Fruit fly (Drosophila melanogaster) whole organism, prepupa: Measurements from ENCODE around the gene piwi.
A peak's percentile ranks its signal among the peaks of the same experiment; 100 is the strongest.

Experiments used
- CG10631 ChIP-seq: fragments of 200-800 bp; sonication (Bioruptor generic); optimal IDR thresholded peaks from 2 replicates; lab custom pipeline; 2016; ENCODE audit warnings: missing biosample characterization, missing genetic modification characterization
- CG11294 ChIP-seq: fragments of 200-800 bp; sonication (Bioruptor generic); IDR thresholded peaks from 2 replicates; pipeline ENCODE4 v1.3.6; 2022; ENCODE audit warnings: missing biosample characterization, missing genetic modification characterization
- CG11762 ChIP-seq: fragments of 200-800 bp; sonication (Bioruptor generic); optimal IDR thresholded peaks from 3 replicates; lab custom pipeline; 2016; ENCODE audit warnings: missing biosample characterization, missing genetic modification characterization; ENCODE audit not compliant: insufficient read depth
- CG11902 ChIP-seq: fragments of 200-800 bp; sonication (Bioruptor generic); optimal IDR thresholded peaks from 3 replicates; lab custom pipeline; 2016; ENCODE audit warnings: missing biosample characterization, missing genetic modification characterization
- CG15336 ChIP-seq: fragments of 200-800 bp; sonication (Bioruptor generic); IDR thresholded peaks from 2 replicates; pipeline ENCODE4 v1.3.6; 2022; ENCODE audit warnings: missing biosample characterization, missing genetic modification characterization
- CG1621 ChIP-seq: fragments of 200-800 bp; sonication (Bioruptor generic); optimal IDR thresholded peaks from 3 replicates; lab custom pipeline; 2018; ENCODE audit warnings: missing biosample characterization, mild to moderate bottlenecking, missing genetic modification characterization
- CG3032 ChIP-seq: fragments of 200-800 bp; optimal IDR thresholded peaks from 2 replicates; lab custom pipeline; 2019; ENCODE audit warnings: missing biosample characterization, mild to moderate bottlenecking, missing genetic modification characterization, moderate library complexity
- CG3919 ChIP-seq: fragments of 200-800 bp; sonication (Bioruptor generic); optimal IDR thresholded peaks from 3 replicates; lab custom pipeline; 2016; ENCODE audit warnings: missing biosample characterization, missing genetic modification characterization
- CG6163 ChIP-seq: fragments of 200-800 bp; sonication (Bioruptor generic); IDR thresholded peaks from 3 replicates; pipeline ENCODE4 v1.3.6; 2022; ENCODE audit warnings: missing biosample characterization, missing genetic modification characterization
- CG6276 ChIP-seq: fragments of 200-800 bp; sonication (Bioruptor generic); optimal IDR thresholded peaks from 2 replicates; lab custom pipeline; 2017; ENCODE audit warnings: missing biosample characterization, mild to moderate bottlenecking, missing genetic modification characterization
- CG6792 ChIP-seq: fragments of 200-800 bp; sonication (Bioruptor generic); optimal IDR thresholded peaks from 3 replicates; lab custom pipeline; 2016; ENCODE audit warnings: missing biosample characterization, missing genetic modification characterization
- CG6854 ChIP-seq: fragments of 200-800 bp; sonication (Bioruptor generic); optimal IDR thresholded peaks from 2 replicates; lab custom pipeline; 2017; ENCODE audit warnings: missing biosample characterization, mild to moderate bottlenecking, missing genetic modification characterization
- CG8119 ChIP-seq: fragments of 200-800 bp; sonication (Bioruptor generic); IDR thresholded peaks from 3 replicates; pipeline ENCODE4 v1.3.6; 2022; ENCODE audit warnings: missing biosample characterization, missing genetic modification characterization
- CG8632 ChIP-seq: fragments of 200-800 bp; sonication (Bioruptor generic); optimal IDR thresholded peaks from 3 replicates; lab custom pipeline; 2016; ENCODE audit warnings: missing biosample characterization, missing genetic modification characterization
- CG9139 ChIP-seq: fragments of 200-800 bp; sonication (Bioruptor generic); optimal IDR thresholded peaks from 3 replicates; lab custom pipeline; 2017; ENCODE audit warnings: missing biosample characterization, mild to moderate bottlenecking, missing genetic modification characterization
- Eip75B ChIP-seq: fragments of 200-800 bp; sonication (Bioruptor generic); optimal IDR thresholded peaks from 3 replicates; lab custom pipeline; 2016; ENCODE audit warnings: missing biosample characterization, missing genetic modification characterization
- Eip78C ChIP-seq: fragments of 200-800 bp; sonication (Bioruptor generic); peaks from one replicate; lab custom pipeline; 2016; ENCODE audit warnings: missing biosample characterization, missing genetic modification characterization
- Ets21C ChIP-seq: fragments of 200-800 bp; sonication (Bioruptor generic); optimal IDR thresholded peaks from 3 replicates; lab custom pipeline; 2016; ENCODE audit warnings: missing biosample characterization, missing genetic modification characterization
- Ets96B ChIP-seq: fragments of 200-800 bp; optimal IDR thresholded peaks from 2 replicates; lab custom pipeline; 2019; ENCODE audit warnings: missing biosample characterization, mild to moderate bottlenecking, missing genetic modification characterization, moderate library complexity
- Gug ChIP-seq: fragments of 200-800 bp; sonication (Bioruptor generic); IDR thresholded peaks from 2 replicates; pipeline ENCODE4 v1.3.6; 2022; ENCODE audit warnings: missing biosample characterization, missing genetic modification characterization
- Hr38 ChIP-seq: sonication (Bioruptor generic); optimal IDR thresholded peaks from 2 replicates; lab custom pipeline; 2016; ENCODE audit warnings: missing biosample characterization, missing genetic modification characterization
- Hr39 ChIP-seq: fragments of 200-800 bp; sonication (Bioruptor generic); optimal IDR thresholded peaks from 2 replicates; lab custom pipeline; 2016; ENCODE audit warnings: missing biosample characterization, missing genetic modification characterization
- Hr4 ChIP-seq: fragments of 200-800 bp; sonication (Bioruptor generic); optimal IDR thresholded peaks from 3 replicates; lab custom pipeline; 2016; ENCODE audit warnings: missing biosample characterization, missing genetic modification characterization
- Lpt ChIP-seq: fragments of 200-800 bp; sonication (Bioruptor generic); optimal IDR thresholded peaks from 3 replicates; lab custom pipeline; 2016; ENCODE audit warnings: missing biosample characterization, missing genetic modification characterization
- Met ChIP-seq: fragments of 200-800 bp; sonication (Bioruptor generic); optimal IDR thresholded peaks from 3 replicates; lab custom pipeline; 2016; ENCODE audit warnings: missing biosample characterization, missing genetic modification characterization
- OdsH ChIP-seq: fragments of 200-800 bp; sonication (Bioruptor generic); optimal IDR thresholded peaks from 3 replicates; lab custom pipeline; 2016; ENCODE audit warnings: missing biosample characterization, missing genetic modification characterization
- Smox ChIP-seq: fragments of 200-800 bp; sonication (Bioruptor generic); optimal IDR thresholded peaks from 3 replicates; lab custom pipeline; 2016; ENCODE audit warnings: missing biosample characterization, missing genetic modification characterization
- Sox102F ChIP-seq: fragments of 200-800 bp; sonication (Bioruptor generic); optimal IDR thresholded peaks from 2 replicates; lab custom pipeline; 2016; ENCODE audit warnings: missing biosample characterization, mild to moderate bottlenecking, missing genetic modification characterization
- Sox14 ChIP-seq: fragments of 200-800 bp; sonication (Bioruptor generic); optimal IDR thresholded peaks from 3 replicates; lab custom pipeline; 2016; ENCODE audit warnings: missing biosample characterization, missing genetic modification characterization
- Sox15 ChIP-seq: fragments of 200-800 bp; sonication (Bioruptor generic); optimal IDR thresholded peaks from 3 replicates; lab custom pipeline; 2016; ENCODE audit warnings: missing biosample characterization, missing genetic modification characterization
- acj6 ChIP-seq: fragments of 200-800 bp; sonication (Bioruptor generic); optimal IDR thresholded peaks from 3 replicates; lab custom pipeline; 2016; ENCODE audit warnings: missing biosample characterization, missing genetic modification characterization
- cyc ChIP-seq: fragments of 200-800 bp; sonication (Bioruptor generic); optimal IDR thresholded peaks from 3 replicates; lab custom pipeline; 2016; ENCODE audit warnings: missing biosample characterization, missing genetic modification characterization
- dac ChIP-seq: fragments of 200-800 bp; sonication (Bioruptor generic); optimal IDR thresholded peaks from 2 replicates; lab custom pipeline; 2017; ENCODE audit warnings: missing biosample characterization, mild to moderate bottlenecking, missing genetic modification characterization
- dsx ChIP-seq: fragments of 200-800 bp; optimal IDR thresholded peaks from 3 replicates; lab custom pipeline; 2019; ENCODE audit warnings: missing biosample characterization, mild to moderate bottlenecking, missing genetic modification characterization, moderate library complexity; ENCODE audit not compliant: poor library complexity, severe bottlenecking
- fd59A ChIP-seq: fragments of 200-800 bp; sonication (Bioruptor generic); optimal IDR thresholded peaks from 2 replicates; lab custom pipeline; 2017; ENCODE audit warnings: missing biosample characterization, mild to moderate bottlenecking, missing genetic modification characterization, missing genetic modification reagents
- fd85E ChIP-seq: fragments of 200-800 bp; sonication (Bioruptor generic); optimal IDR thresholded peaks from 3 replicates; lab custom pipeline; 2016; ENCODE audit warnings: missing biosample characterization, missing genetic modification characterization
- fkh ChIP-seq: fragments of 200-800 bp; sonication (Bioruptor generic); optimal IDR thresholded peaks from 3 replicates; lab custom pipeline; 2017; ENCODE audit warnings: missing biosample characterization, mild to moderate bottlenecking, missing genetic modification characterization, moderate library complexity
- lz ChIP-seq: fragments of 200-800 bp; sonication (Bioruptor generic); optimal IDR thresholded peaks from 3 replicates; lab custom pipeline; 2016; ENCODE audit warnings: missing biosample characterization, missing genetic modification characterization
- net ChIP-seq: fragments of 200-800 bp; sonication (Bioruptor generic); optimal IDR thresholded peaks from 3 replicates; lab custom pipeline; 2016; ENCODE audit warnings: missing biosample characterization, missing genetic modification characterization
- pdm3 ChIP-seq: fragments of 200-800 bp; sonication (Bioruptor generic); optimal IDR thresholded peaks from 3 replicates; lab custom pipeline; 2016; ENCODE audit warnings: missing biosample characterization, missing genetic modification characterization
- spab ChIP-seq: fragments of 200-800 bp; sonication (Bioruptor generic); optimal IDR thresholded peaks from 2 replicates; lab custom pipeline; 2017; ENCODE audit warnings: missing biosample characterization, mild to moderate bottlenecking, missing genetic modification characterization, missing genetic modification reagents
- ss ChIP-seq, 2 experiments: fragments of 200-800 bp; sonication (Bioruptor generic); optimal IDR thresholded peaks; 2 replicates in 1 of 2; 3 replicates in 1 of 2; lab custom pipeline; 2017 to 2018; ENCODE audit warnings: mild to moderate bottlenecking in 2 of 2, missing biosample characterization in 2 of 2, missing genetic modification characterization in 2 of 2, moderate library complexity in 1 of 2
- svp ChIP-seq: fragments of 200-800 bp; sonication (Bioruptor generic); peaks from one replicate; lab custom pipeline; 2016; ENCODE audit warnings: missing biosample characterization, missing genetic modification characterization
- topi ChIP-seq: fragments of 200-800 bp; sonication (Bioruptor generic); optimal IDR thresholded peaks from 3 replicates; lab custom pipeline; 2016; ENCODE audit warnings: missing biosample characterization, missing genetic modification characterization
- vri ChIP-seq: fragments of 200-800 bp; sonication (Bioruptor generic); optimal IDR thresholded peaks from 3 replicates; lab custom pipeline; 2016; ENCODE audit warnings: missing biosample characterization, mild to moderate bottlenecking, missing genetic modification characterization

piwi gene

dm6 chr2L:11010999-11011398, 23.8 kb upstream of the piwi start, which contains the start of the genes Art8 and dUTPase (continued):
- TF ChIP-seq CG10631 (GFP tag; lab: Kevin White, UChicago) (peak; percentile 70), CG1621 (tag; lab: Kevin White, UChicago) (peak; percentile 13), CG8632 (GFP tag; lab: Kevin White, UChicago) (no peak), Lpt (GFP tag; lab: Kevin White, UChicago) (peak; percentile 12), CG6854 (no peak), CG6276 (GFP tag; lab: Kevin White, UChicago) (no peak), topi (GFP tag; lab: Kevin White, UChicago) (peak; percentile 46), net (GFP tag; lab: Kevin White, UChicago) (no peak), spab (GFP tag; lab: Kevin White, UChicago) (no peak), Eip78C (GFP tag; lab: Kevin White, UChicago) (peak; percentile 85), Ets21C (GFP tag; lab: Kevin White, UChicago) (no peak), Sox102F (GFP tag; lab: Kevin White, UChicago) (no peak), vri (no peak), fd85E (GFP tag; lab: Kevin White, UChicago) (no peak), Hr4 (GFP tag; lab: Kevin White, UChicago) (no peak), ss (GFP tag; optimal IDR thresholded peaks at IDR 0.05; lab: Kevin White, UChicago) (no peak), Sox14 (peak; percentile 31), dsx (peak; percentile 52), Sox15 (GFP tag; lab: Kevin White, UChicago) (peak; percentile 35), Met (GFP tag; lab: Kevin White, UChicago) (peak; percentile 66), CG11294 (GFP tag; lab: Robert Waterston, UW) (no peak; the same call in 1 of the 2 replicates), CG15336 (GFP tag; lab: Robert Waterston, UW) (0 out of 2 replicates have a peak, but pooled peaks have one; percentile 32)

- TF ChIP-seq Hr4 (GFP tag; lab: Kevin White, UChicago) (no peak), spab (GFP tag; lab: Kevin White, UChicago) (no peak), CG6792 (GFP tag; lab: Kevin White, UChicago) (no peak), Gug (GFP tag; lab: Robert Waterston, UW) (no peak), CG6854 (peak; percentile 23), net (GFP tag; lab: Kevin White, UChicago) (no peak), Ets96B (tag; lab: Kevin White, UChicago) (no peak)
- TF ChIP-seq, all 60 proteins: peak for 1
Observed at dm6 chr2L:11004674-11005045, 17.4 kb upstream of the piwi start, which contains the start of gene Nup154. TSS of gene Nup154 (plus strand) at chr2L:11004820.

- TF ChIP-seq CG6163 (no peak; the same call in 2 of the 3 replicates), Hr39 (GFP tag; lab: Kevin White, UChicago) (no peak), Hr38 (GFP tag; lab: Kevin White, UChicago) (no peak), Hr4 (GFP tag; lab: Kevin White, UChicago) (no peak), svp (no peak), CG6854 (peak; percentile 95), CG8632 (GFP tag; lab: Kevin White, UChicago) (peak; percentile 71), Met (GFP tag; lab: Kevin White, UChicago) (peak; percentile 77), fd59A (GFP tag; lab: Kevin White, UChicago) (peak; percentile 39), acj6 (GFP tag; lab: Kevin White, UChicago) (peak; percentile 59), OdsH (GFP tag; lab: Kevin White, UChicago) (peak; percentile 60), CG11762 (peak; percentile 29), Eip75B (GFP tag; lab: Kevin White, UChicago) (no peak), Lpt (GFP tag; lab: Kevin White, UChicago) (no peak), Smox (GFP tag; lab: Kevin White, UChicago) (no peak), CG8119 (GFP tag; lab: Robert Waterston, UW) (no peak), CG9139 (no peak), CG11902 (no peak), CG6276 (GFP tag; lab: Kevin White, UChicago) (no peak), net (GFP tag; lab: Kevin White, UChicago) (no peak), CG3032 (tag; lab: Kevin White, UChicago) (peak; percentile 35), CG3919 (GFP tag; lab: Kevin White, UChicago) (no peak), CG6792 (GFP tag; lab: Kevin White, UChicago) (peak; percentile 54), fkh (GFP tag; lab: Kevin White, UChicago) (no peak), Sox15 (GFP tag; lab: Kevin White, UChicago) (no peak), pdm3 (GFP tag; lab: Kevin White, UChicago) (no peak), CG11294 (GFP tag; lab: Robert Waterston, UW) (no peak), cyc (GFP tag; lab: Kevin White, UChicago) (peak; percentile 44), lz (peak; percentile 71), Gug (GFP tag; lab: Robert Waterston, UW) (no peak), dac (GFP tag; lab: Kevin White, UChicago) (no peak)
Observed at dm6 chr2L:11003925-11004673, 16.9 kb upstream of the piwi start, which contains the start of gene RpL9. TSS of gene RpL9 (minus strand) at chr2L:11004189.
